Worm (Caenorhabditis elegans): ENCODE results near the gene egl-27.
A peak's percentile ranks its signal among the peaks of the same experiment; 100 is the strongest.

Gene egl-27

DNA sequence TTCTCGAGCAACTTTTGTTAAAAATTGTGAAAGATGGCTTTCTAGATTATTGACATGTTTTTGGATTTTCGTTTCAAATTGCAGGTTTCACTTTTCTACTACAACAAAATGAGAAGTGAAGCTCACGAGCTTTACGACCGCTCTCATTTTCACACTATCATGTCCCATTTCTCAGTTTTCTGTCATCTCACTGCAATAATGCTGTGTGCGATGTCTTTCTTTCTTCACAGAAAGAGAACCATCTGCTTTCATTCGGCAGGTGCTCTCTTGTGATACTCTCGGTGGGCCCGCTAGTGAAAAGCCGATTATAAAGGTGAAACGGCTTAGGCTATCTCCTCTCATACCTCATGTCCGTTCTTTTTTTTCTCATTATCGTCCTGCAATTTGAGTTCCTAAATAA, 8.4 kb downstream of the egl-27 start:
- TF ChIP-seq T26A8.4 (GFP tag; IDR thresholded peaks at IDR 0.05) = no peak
- no peak for TF ChIP-seq nhr-48 (tag; optimal IDR thresholded peaks at IDR 0.05)
- peak; percentile 8 for TF ChIP-seq nhr-11 (tag; optimal IDR thresholded peaks at IDR 0.05)

ce11 chrII:6843680-6844079, 8.9 kb downstream of the egl-27 start:
- TF ChIP-seq unc-130 (GFP tag; optimal IDR thresholded peaks at IDR 0.05) = no peak
- no peak for TF ChIP-seq dmd-9 (GFP tag; IDR thresholded peaks at IDR 0.05)
- TF ChIP-seq nhr-42 (GFP tag; IDR thresholded peaks at IDR 0.05) = no peak
- no peak for TF ChIP-seq ztf-7 (tag; optimal IDR thresholded peaks at IDR 0.05)
- no peak for TF ChIP-seq aha-1 (tag)
- TF ChIP-seq lir-3 (tag; optimal IDR thresholded peaks at IDR 0.05) = no peak
- TF ChIP-seq ztf-11 (tag; optimal IDR thresholded peaks at IDR 0.05) = no peak
- 0 out of 2 replicates have a peak, but pooled peaks have one; percentile 7 for TF ChIP-seq egl-43 (GFP tag; IDR thresholded peaks at IDR 0.05)
- TF ChIP-seq vab-7 (GFP tag; IDR thresholded peaks at IDR 0.05) = no peak
- peak in 1 of 2 experiments; percentile 76 for TF ChIP-seq unc-62 (GFP tag; optimal IDR thresholded peaks at IDR 0.05 in 1 of 2)
- TF ChIP-seq unc-62 (tag; optimal IDR thresholded peaks at IDR 0.05) = no peak
- no peak for TF ChIP-seq daf-19 (GFP tag; conservative IDR thresholded peaks at IDR 0.05)
- TF ChIP-seq hif-1 (tag; optimal IDR thresholded peaks at IDR 0.05) = no peak
- TF ChIP-seq lin-13 (GFP tag; optimal IDR thresholded peaks at IDR 0.05) = no peak
- no peak for TF ChIP-seq Y75B8A.6 (GFP tag; IDR thresholded peaks at IDR 0.05)
- TF ChIP-seq dpl-1 (GFP tag; optimal IDR thresholded peaks at IDR 0.05) = no peak
- no peak for TF ChIP-seq F44E2.7 (GFP tag; IDR thresholded peaks at IDR 0.05)
- no peak for TF ChIP-seq ZK337.2 (GFP tag; IDR thresholded peaks at IDR 0.05)
- TF ChIP-seq spr-1 (tag; optimal IDR thresholded peaks at IDR 0.05) = no peak
- no peak for TF ChIP-seq mdt-29 (GFP tag; IDR thresholded peaks at IDR 0.05)
- TF ChIP-seq dmd-6 (GFP tag; IDR thresholded peaks at IDR 0.05) = peak; percentile 50; the same call in 1 of the 2 replicates
- no peak for TF ChIP-seq zip-11 (GFP tag; IDR thresholded peaks at IDR 0.05)
- no peak for TF ChIP-seq daf-8 (GFP tag; IDR thresholded peaks at IDR 0.05)
- no peak for TF ChIP-seq lin-38 (GFP tag; IDR thresholded peaks at IDR 0.05)
- TF ChIP-seq pqm-1 (tag; optimal IDR thresholded peaks at IDR 0.05) = no peak
- no peak for TF ChIP-seq mxl-2 (GFP tag; conservative IDR thresholded peaks at IDR 0.05)
- TF ChIP-seq ceh-32 (tag; optimal IDR thresholded peaks at IDR 0.05; ENCODE audit: poor library complexity) = no peak
- no peak for TF ChIP-seq egl-27 (tag; optimal IDR thresholded peaks at IDR 0.05)
- TF ChIP-seq nhr-6 (tag; optimal IDR thresholded peaks at IDR 0.05) = no peak
- TF ChIP-seq ceh-82 (tag; optimal IDR thresholded peaks at IDR 0.05) = no peak
- no peak for TF ChIP-seq nhr-25 (tag; optimal IDR thresholded peaks at IDR 0.05; ENCODE audit: borderline replicate concordance, insufficient read depth)
- no peak for TF ChIP-seq ceh-20 (GFP tag; IDR thresholded peaks at IDR 0.05)
- TF ChIP-seq dmd-8 (GFP tag; IDR thresholded peaks at IDR 0.05) = 0 out of 2 replicates have a peak, but pooled peaks have one; percentile 23
- peak; percentile 29; the same call in 1 of the 2 replicates for TF ChIP-seq hmg-1.1 (GFP tag; IDR thresholded peaks at IDR 0.05)
- no peak for TF ChIP-seq tag-97 (GFP tag; IDR thresholded peaks at IDR 0.05)
- TF ChIP-seq ceh-44 (GFP tag; IDR thresholded peaks at IDR 0.05) = no peak
- TF ChIP-seq set-16 (GFP tag; IDR thresholded peaks at IDR 0.05) = peak; percentile 48
- no peak for TF ChIP-seq ama-1 (optimal IDR thresholded peaks at IDR 0.05)
- peak; percentile 38 for TF ChIP-seq rbr-2 (tag; optimal IDR thresholded peaks at IDR 0.05)
- no peak for TF ChIP-seq ceh-28 (tag; optimal IDR thresholded peaks at IDR 0.05)
- TF ChIP-seq nhr-28 (tag; optimal IDR thresholded peaks at IDR 0.05) = no peak
- no peak for TF ChIP-seq jun-1 (tag; optimal IDR thresholded peaks at IDR 0.05)
- TF ChIP-seq tra-1 (GFP tag; IDR thresholded peaks at IDR 0.05) = 0 out of 2 replicates have a peak, but pooled peaks have one; percentile 37
- TF ChIP-seq daf-16 (GFP tag; optimal IDR thresholded peaks at IDR 0.05) = no peak
- no peak for TF ChIP-seq daf-16 (tag; optimal IDR thresholded peaks at IDR 0.05)
- no peak for TF ChIP-seq T20F7.1 (GFP tag; optimal IDR thresholded peaks at IDR 0.05)
- TF ChIP-seq madf-9 (GFP tag; conservative IDR thresholded peaks at IDR 0.05) = no peak
- no peak for TF ChIP-seq dve-1 (tag; optimal IDR thresholded peaks at IDR 0.05; ENCODE audit: insufficient read depth)

All from whole organism, L4 larva.